Worm (Caenorhabditis elegans) whole organism, L2 larva: ENCODE results near the gene Y67D8B.2.
A peak's percentile ranks its signal among the peaks of the same experiment; 100 is the strongest.

ENCODE experiments used
- C34F6.9 ChIP-seq: fragments of 150-350 bp; optimal IDR thresholded peaks from 2 replicates; lab custom pipeline; 2014; ENCODE audit warnings: missing biosample characterization, missing genetic modification characterization
- F13H6.1 ChIP-seq: sonication (generic microtip); optimal IDR thresholded peaks from 2 replicates; lab custom pipeline; 2016; ENCODE audit warnings: missing genetic modification characterization, missing compliant biosample characterization
- R02D3.7 ChIP-seq: fragments of 150-350 bp; optimal IDR thresholded peaks from 2 replicates; lab custom pipeline; 2014; ENCODE audit warnings: missing biosample characterization, missing genetic modification characterization
- Y55F3AM.14 ChIP-seq: fragments of 200-800 bp; sonication (Bioruptor generic); optimal IDR thresholded peaks from 2 replicates; lab custom pipeline; 2018; ENCODE audit warnings: mild to moderate bottlenecking, missing genetic modification characterization, missing compliant biosample characterization
- ZK546.5 ChIP-seq: sonication (generic microtip); optimal IDR thresholded peaks from 2 replicates; lab custom pipeline; 2017; ENCODE audit warnings: missing biosample characterization, missing genetic modification characterization
- alr-1 ChIP-seq: fragments of 150-350 bp; optimal IDR thresholded peaks from 2 replicates; lab custom pipeline; 2014; ENCODE audit warnings: missing biosample characterization, missing genetic modification characterization
- aly-2 ChIP-seq: fragments of 150-350 bp; optimal IDR thresholded peaks from 2 replicates; lab custom pipeline; 2014; ENCODE audit warnings: missing biosample characterization, missing genetic modification characterization
- ama-1 ChIP-seq: fragments of 150-350 bp; optimal IDR thresholded peaks from 2 replicates; lab custom pipeline; 2018; ENCODE audit warnings: inconsistent platforms
- blmp-1 ChIP-seq: sonication (generic microtip); optimal IDR thresholded peaks from 2 replicates; lab custom pipeline; 2017; ENCODE audit warnings: missing genetic modification characterization, mild to moderate bottlenecking, missing compliant biosample characterization, antibody characterized with exemption, moderate library complexity; ENCODE audit not compliant: insufficient read depth
- ceh-16 ChIP-seq: fragments of 150-350 bp; optimal IDR thresholded peaks from 2 replicates; lab custom pipeline; 2014; ENCODE audit warnings: missing biosample characterization, missing genetic modification characterization
- ceh-82 ChIP-seq: fragments of 150-350 bp; optimal IDR thresholded peaks from 2 replicates; lab custom pipeline; 2014; ENCODE audit warnings: missing biosample characterization, missing genetic modification characterization
- crh-2 ChIP-seq: sonication (generic microtip); optimal IDR thresholded peaks from 2 replicates; lab custom pipeline; 2017; ENCODE audit warnings: missing biosample characterization, missing genetic modification characterization
- dmd-4 ChIP-seq: sonication (generic microtip); optimal IDR thresholded peaks from 2 replicates; lab custom pipeline; 2017; ENCODE audit warnings: missing biosample characterization, missing genetic modification characterization
- egl-27 ChIP-seq: sonication (generic microtip); optimal IDR thresholded peaks from 3 replicates; lab custom pipeline; 2017; ENCODE audit warnings: missing biosample characterization, missing genetic modification reagents, missing genetic modification characterization
- elt-1 ChIP-seq: fragments of 150-350 bp; optimal IDR thresholded peaks from 2 replicates; lab custom pipeline; 2014; ENCODE audit warnings: missing biosample characterization, missing genetic modification characterization
- elt-3 ChIP-seq: sonication (generic microtip); optimal IDR thresholded peaks from 2 replicates; lab custom pipeline; 2017; ENCODE audit warnings: missing biosample characterization, missing genetic modification characterization
- fos-1 ChIP-seq: fragments of 150-350 bp; optimal IDR thresholded peaks from 2 replicates; lab custom pipeline; 2014; ENCODE audit warnings: missing biosample characterization, missing genetic modification characterization
- gmeb-1 ChIP-seq: fragments of 150-350 bp; optimal IDR thresholded peaks from 2 replicates; lab custom pipeline; 2014; ENCODE audit warnings: missing biosample characterization, missing genetic modification characterization
- lin-13 ChIP-seq: fragments of 150-350 bp; optimal IDR thresholded peaks from 2 replicates; lab custom pipeline; 2014; ENCODE audit warnings: missing biosample characterization, missing genetic modification reagents, missing genetic modification characterization
- lsy-2 ChIP-seq, 2 experiments: fragments of 150-350 bp in 1 of 2; sonication (generic microtip) in 1 of 2; optimal IDR thresholded peaks; 2 replicates each; lab custom pipeline; 2014 to 2017; ENCODE audit warnings: missing biosample characterization in 2 of 2, missing genetic modification characterization in 2 of 2
- mab-5 ChIP-seq: fragments of 150-350 bp; optimal IDR thresholded peaks from 2 replicates; lab custom pipeline; 2014; ENCODE audit warnings: missing biosample characterization, missing genetic modification characterization
- mdl-1 ChIP-seq, 2 experiments: fragments of 150-350 bp in 1 of 2; sonication (generic microtip) in 1 of 2; optimal IDR thresholded peaks; 2 replicates each; lab custom pipeline; 2017; ENCODE audit warnings: missing biosample characterization in 2 of 2, missing genetic modification characterization in 2 of 2
- nhr-10 ChIP-seq: sonication (generic microtip); optimal IDR thresholded peaks from 2 replicates; lab custom pipeline; 2017; ENCODE audit warnings: missing biosample characterization, missing genetic modification characterization
- nhr-11 ChIP-seq: fragments of 150-350 bp; optimal IDR thresholded peaks from 2 replicates; lab custom pipeline; 2014; ENCODE audit warnings: missing biosample characterization, missing genetic modification characterization
- nhr-12 ChIP-seq: fragments of 150-350 bp; optimal IDR thresholded peaks from 2 replicates; lab custom pipeline; 2014; ENCODE audit warnings: missing biosample characterization, missing genetic modification characterization
- nhr-129 ChIP-seq: fragments of 150-350 bp; optimal IDR thresholded peaks from 2 replicates; lab custom pipeline; 2014; ENCODE audit warnings: missing biosample characterization, missing genetic modification characterization
- nhr-21 ChIP-seq: fragments of 150-350 bp; optimal IDR thresholded peaks from 2 replicates; lab custom pipeline; 2014; ENCODE audit warnings: missing biosample characterization, missing genetic modification characterization
- nhr-23 ChIP-seq: fragments of 150-350 bp; optimal IDR thresholded peaks from 2 replicates; lab custom pipeline; 2014; ENCODE audit warnings: missing biosample characterization, missing genetic modification reagents, missing genetic modification characterization
- nhr-25 ChIP-seq: fragments of 150-350 bp; sonication (generic microtip); optimal IDR thresholded peaks from 3 replicates; lab custom pipeline; 2014; ENCODE audit warnings: missing biosample characterization, missing genetic modification characterization
- nhr-6 ChIP-seq: fragments of 150-350 bp; optimal IDR thresholded peaks from 2 replicates; lab custom pipeline; 2014; ENCODE audit warnings: missing biosample characterization, missing genetic modification characterization
- nhr-77 ChIP-seq: fragments of 150-350 bp; optimal IDR thresholded peaks from 2 replicates; lab custom pipeline; 2014; ENCODE audit warnings: missing biosample characterization, missing genetic modification characterization
- peb-1 ChIP-seq: fragments of 150-350 bp; optimal IDR thresholded peaks from 2 replicates; lab custom pipeline; 2014; ENCODE audit warnings: missing biosample characterization, missing genetic modification characterization
- sem-4 ChIP-seq: fragments of 150-350 bp; optimal IDR thresholded peaks from 2 replicates; lab custom pipeline; 2014; ENCODE audit warnings: missing biosample characterization, missing genetic modification reagents, missing genetic modification characterization
- skn-1 ChIP-seq: sonication (generic microtip); optimal IDR thresholded peaks from 2 replicates; lab custom pipeline; 2017; ENCODE audit warnings: missing biosample characterization, missing genetic modification characterization
- sma-3 ChIP-seq: sonication (generic microtip); optimal IDR thresholded peaks from 2 replicates; lab custom pipeline; 2016; ENCODE audit warnings: missing genetic modification reagents, missing genetic modification characterization, missing compliant biosample characterization
- sma-9 ChIP-seq, 2 experiments: fragments of 150-350 bp in 1 of 2; sonication (generic microtip) in 1 of 2; optimal IDR thresholded peaks; 2 replicates each; lab custom pipeline; 2014 to 2016; ENCODE audit warnings: missing genetic modification characterization in 2 of 2, mild to moderate bottlenecking in 1 of 2, missing biosample characterization in 1 of 2, missing compliant biosample characterization in 1 of 2, missing genetic modification reagents in 1 of 2, moderate library complexity in 1 of 2
- unc-39 ChIP-seq: fragments of 150-350 bp; optimal IDR thresholded peaks from 2 replicates; lab custom pipeline; 2014; ENCODE audit warnings: missing biosample characterization, missing genetic modification characterization
- unc-55 ChIP-seq: fragments of 150-350 bp; sonication (generic microtip); optimal IDR thresholded peaks from 3 replicates; lab custom pipeline; 2014; ENCODE audit warnings: missing biosample characterization, missing genetic modification reagents, missing genetic modification characterization
- unc-62 ChIP-seq: fragments of 150-350 bp; optimal IDR thresholded peaks from 2 replicates; lab custom pipeline; 2014; ENCODE audit warnings: missing biosample characterization, missing genetic modification reagents, missing genetic modification characterization
- ztf-1 ChIP-seq: fragments of 200-800 bp; sonication (Bioruptor generic); conservative IDR thresholded peaks from 2 replicates; pipeline ENCODE4 v1.3.6; 2022; ENCODE audit warnings: missing genetic modification characterization, missing compliant biosample characterization
- ztf-11 ChIP-seq: sonication (generic microtip); optimal IDR thresholded peaks from 2 replicates; lab custom pipeline; 2017; ENCODE audit warnings: missing biosample characterization, missing genetic modification characterization
- ztf-4 ChIP-seq: fragments of 150-350 bp; optimal IDR thresholded peaks from 2 replicates; lab custom pipeline; 2014; ENCODE audit warnings: missing biosample characterization, missing genetic modification characterization

Gene Y67D8B.2

ce11 chrIV:3227549-3228139, 36.3 kb upstream of the Y67D8B.2 start:
- TF ChIP-seq ztf-4 (tag; lab: Kevin White, UChicago) (no peak), blmp-1 (tag; lab: Kevin White, UChicago) (peak; percentile 1), C34F6.9 (tag; lab: Kevin White, UChicago) (peak; percentile 7), nhr-77 (tag; lab: Kevin White, UChicago) (no peak), mab-5 (tag; lab: Kevin White, UChicago) (peak; percentile 65), nhr-21 (tag; lab: Kevin White, UChicago) (peak; percentile 41), F13H6.1 (tag; lab: Kevin White, UChicago) (peak; percentile 85), crh-2 (peak; percentile 84), lin-13 (GFP tag; lab: Kevin White, UChicago) (peak; percentile 36), gmeb-1 (tag; lab: Kevin White, UChicago) (peak; percentile 65), ceh-82 (tag; lab: Kevin White, UChicago) (no peak), sma-3 (GFP tag; lab: Kevin White, UChicago) (peak; percentile 76), R02D3.7 (no peak), elt-1 (tag; lab: Kevin White, UChicago) (no peak), nhr-25 (peak; percentile 25), ceh-16 (tag; lab: Kevin White, UChicago) (peak; percentile 2), lsy-2 (tag; optimal IDR thresholded peaks at IDR 0.05; lab: Kevin White, UChicago) (peak in 1 of 2 experiments; percentile 52), fos-1 (tag; lab: Kevin White, UChicago) (peak; percentile 96), sma-9 (GFP tag; optimal IDR thresholded peaks at IDR 0.05; lab: Kevin White, UChicago) (peak; percentile 22), sma-9 (tag; optimal IDR thresholded peaks at IDR 0.05; lab: Kevin White, UChicago) (no peak), nhr-129 (tag; lab: Kevin White, UChicago) (peak; percentile 75)

- TF ChIP-seq aly-2 (tag; lab: Kevin White, UChicago): no peak
- no peak for TF ChIP-seq peb-1
- TF ChIP-seq ztf-4 (tag; lab: Kevin White, UChicago): no peak
Measured at ce11 chrIV:3222140-3222539, 30.8 kb upstream of the Y67D8B.2 start, which contains the start of gene Y67D8A.2. Gene Y67D8A.2, plus strand, starts transcription at chrIV:3222440.

- TF ChIP-seq nhr-10 (tag; lab: Kevin White, UChicago): no peak
- no peak for TF ChIP-seq nhr-25
- no peak for TF ChIP-seq nhr-11 (tag; lab: Kevin White, UChicago)
- no peak for TF ChIP-seq ceh-82 (tag; lab: Kevin White, UChicago)
- TF ChIP-seq unc-62 (GFP tag; lab: Kevin White, UChicago): no peak
- no peak for TF ChIP-seq mab-5 (tag; lab: Kevin White, UChicago)
- no peak for TF ChIP-seq elt-1 (tag; lab: Kevin White, UChicago)
- no peak for TF ChIP-seq elt-3 (tag; lab: Kevin White, UChicago)
- no peak for TF ChIP-seq ceh-16 (tag; lab: Kevin White, UChicago)
- TF ChIP-seq dmd-4: no peak
- no peak for TF ChIP-seq unc-55 (GFP tag; lab: Kevin White, UChicago)
- TF ChIP-seq nhr-12 (tag; lab: Kevin White, UChicago): no peak
- TF ChIP-seq nhr-6 (tag; lab: Kevin White, UChicago): no peak
- TF ChIP-seq mdl-1 (tag; optimal IDR thresholded peaks at IDR 0.05; lab: Kevin White, UChicago): no peak
- no peak for TF ChIP-seq ZK546.5 (tag; lab: Kevin White, UChicago)
- no peak for TF ChIP-seq ztf-11 (tag; lab: Kevin White, UChicago)
Measured at ce11 chrIV:3221158-3221557, 29.8 kb upstream of the Y67D8B.2 start.

ce11 chrIV:3213426-3213825, 22.1 kb upstream of the Y67D8B.2 start, which contains the start of gene slmp-1:
Gene slmp-1, plus strand, starts transcription at chrIV:3213760.
- TF ChIP-seq nhr-21 (tag; lab: Kevin White, UChicago) (no peak), nhr-23 (tag; lab: Kevin White, UChicago) (no peak), alr-1 (tag; lab: Kevin White, UChicago) (no peak), ztf-11 (tag; lab: Kevin White, UChicago) (no peak), mab-5 (tag; lab: Kevin White, UChicago) (no peak), F13H6.1 (tag; lab: Kevin White, UChicago) (no peak), C34F6.9 (tag; lab: Kevin White, UChicago) (peak; percentile 64), egl-27 (tag; lab: Kevin White, UChicago) (no peak), nhr-77 (tag; lab: Kevin White, UChicago) (no peak), sem-4 (no peak), ztf-1 (GFP tag; lab: Robert Waterston, UW) (no peak), nhr-25 (peak; percentile 5), skn-1 (tag; lab: Kevin White, UChicago) (no peak), crh-2 (peak; percentile 16), lsy-2 (tag; optimal IDR thresholded peaks at IDR 0.05; lab: Kevin White, UChicago) (peak in 1 of 2 experiments; percentile 71), blmp-1 (tag; lab: Kevin White, UChicago) (no peak), Y55F3AM.14 (GFP tag; lab: Kevin White, UChicago) (no peak), ZK546.5 (tag; lab: Kevin White, UChicago) (no peak), fos-1 (tag; lab: Kevin White, UChicago) (peak; percentile 41), ceh-16 (tag; lab: Kevin White, UChicago) (no peak), nhr-129 (tag; lab: Kevin White, UChicago) (peak; percentile 44), R02D3.7 (no peak), dmd-4 (no peak), elt-1 (tag; lab: Kevin White, UChicago) (no peak), ama-1 (lab: Kevin White, UChicago) (no peak), unc-39 (no peak), elt-3 (tag; lab: Kevin White, UChicago) (no peak), nhr-10 (tag; lab: Kevin White, UChicago) (no peak), sma-9 (GFP tag; optimal IDR thresholded peaks at IDR 0.05; lab: Kevin White, UChicago) (peak; percentile 27), sma-9 (tag; optimal IDR thresholded peaks at IDR 0.05; lab: Kevin White, UChicago) (no peak), peb-1 (no peak), unc-55 (GFP tag; lab: Kevin White, UChicago) (peak; percentile 61), nhr-12 (tag; lab: Kevin White, UChicago) (no peak)
